Worm (Caenorhabditis elegans): ENCODE measurements around the gene anmt-2.

The anmt-2 gene

ce11 chrIII:6201325-6201724 is 43.8 kb upstream of the anmt-2 start:
- TF ChIP-seq mep-1 (tag; optimal IDR thresholded peaks at IDR 0.05) (no peak), nhr-76 (tag; optimal IDR thresholded peaks at IDR 0.05) (no peak), snpc-4 (tag; optimal IDR thresholded peaks at IDR 0.05) (no peak), mab-5 (tag; optimal IDR thresholded peaks at IDR 0.05) (no peak), mls-2 (tag; optimal IDR thresholded peaks at IDR 0.05) (no peak), unc-39 (tag; optimal IDR thresholded peaks at IDR 0.05) (no peak), unc-120 (tag; optimal IDR thresholded peaks at IDR 0.05; ENCODE audit: poor library complexity, severe bottlenecking) (no peak), drap-1 (GFP tag; optimal IDR thresholded peaks at IDR 0.05) (no peak), elt-1 (tag; optimal IDR thresholded peaks at IDR 0.05; ENCODE audit: borderline replicate concordance, insufficient read depth) (no peak), nhr-28 (tag; optimal IDR thresholded peaks at IDR 0.05) (no peak), elt-3 (tag; optimal IDR thresholded peaks at IDR 0.05) (no peak), lin-32 (GFP tag; optimal IDR thresholded peaks at IDR 0.05) (no peak), tbx-8 (GFP tag; optimal IDR thresholded peaks at IDR 0.05) (no peak), ceh-43 (GFP tag; optimal IDR thresholded peaks at IDR 0.05) (no peak)

ce11 chrIII:6198378-6199234 is 41.0 kb upstream of the anmt-2 start, which contains the start of the genes C23G10.7 and rpn-2:
C23G10.7 (minus strand) TSS chrIII:6198414.
rpn-2 (plus strand) TSS chrIII:6199184.
- TF ChIP-seq sptf-1 (tag; optimal IDR thresholded peaks at IDR 0.05) = no peak
- TF ChIP-seq mep-1 (tag; optimal IDR thresholded peaks at IDR 0.05) = peak; percentile 34
- no peak for TF ChIP-seq nhr-12 (tag; optimal IDR thresholded peaks at IDR 0.05)
- peak; percentile 49 for TF ChIP-seq lsy-2 (tag; optimal IDR thresholded peaks at IDR 0.05)
- peak; percentile 23 for TF ChIP-seq unc-120 (tag; optimal IDR thresholded peaks at IDR 0.05; ENCODE audit: poor library complexity, severe bottlenecking)

ce11 chrIII:6195718-6196117 is 38.2 kb upstream of the anmt-2 start:
- no peak for TF ChIP-seq nhr-237 (tag; optimal IDR thresholded peaks at IDR 0.05)
- no peak for TF ChIP-seq unc-120 (tag; optimal IDR thresholded peaks at IDR 0.05; ENCODE audit: poor library complexity, severe bottlenecking)
- no peak for TF ChIP-seq mab-5 (tag; optimal IDR thresholded peaks at IDR 0.05)
- no peak for TF ChIP-seq zip-8 (tag; optimal IDR thresholded peaks at IDR 0.05)
- no peak for TF ChIP-seq ces-1 (GFP tag; optimal IDR thresholded peaks at IDR 0.05)
- TF ChIP-seq tbx-8 (GFP tag; optimal IDR thresholded peaks at IDR 0.05) = no peak
- TF ChIP-seq nhr-12 (tag; optimal IDR thresholded peaks at IDR 0.05) = no peak
- no peak for TF ChIP-seq ceh-83 (GFP tag; optimal IDR thresholded peaks at IDR 0.05)
- TF ChIP-seq nhr-76 (tag; optimal IDR thresholded peaks at IDR 0.05) = no peak
- no peak for TF ChIP-seq ham-2 (GFP tag; optimal IDR thresholded peaks at IDR 0.05)

ce11 chrIII:6194480-6194879 is 36.9 kb upstream of the anmt-2 start, which contains the start of gene ugt-66:
ugt-66 (minus strand) TSS chrIII:6194580.
- TF ChIP-seq cnd-1 (tag; optimal IDR thresholded peaks at IDR 0.05) (no peak), lsy-2 (tag; optimal IDR thresholded peaks at IDR 0.05) (no peak), zip-8 (tag; optimal IDR thresholded peaks at IDR 0.05) (no peak), mep-1 (tag; optimal IDR thresholded peaks at IDR 0.05) (no peak), lin-13 (tag; optimal IDR thresholded peaks at IDR 0.05) (no peak), ceh-39 (tag; optimal IDR thresholded peaks at IDR 0.05) (no peak), elt-3 (tag; optimal IDR thresholded peaks at IDR 0.05) (no peak), unc-39 (tag; optimal IDR thresholded peaks at IDR 0.05) (no peak), bed-3 (GFP tag; optimal IDR thresholded peaks at IDR 0.05) (no peak), elt-1 (tag; optimal IDR thresholded peaks at IDR 0.05; ENCODE audit: borderline replicate concordance, insufficient read depth) (no peak), ceh-83 (GFP tag; optimal IDR thresholded peaks at IDR 0.05) (no peak), unc-62 (GFP tag; optimal IDR thresholded peaks at IDR 0.05) (no peak), nhr-76 (tag; optimal IDR thresholded peaks at IDR 0.05) (no peak), snpc-4 (tag; optimal IDR thresholded peaks at IDR 0.05) (no peak), ceh-43 (GFP tag; optimal IDR thresholded peaks at IDR 0.05) (no peak), mls-2 (tag; optimal IDR thresholded peaks at IDR 0.05) (no peak), lin-32 (GFP tag; optimal IDR thresholded peaks at IDR 0.05) (no peak), drap-1 (GFP tag; optimal IDR thresholded peaks at IDR 0.05) (no peak), ham-2 (GFP tag; optimal IDR thresholded peaks at IDR 0.05) (no peak)

ce11 chrIII:6190810-6191209 is 33.3 kb upstream of the anmt-2 start, which contains the start of gene C23G10.5:
C23G10.5 (plus strand) TSS chrIII:6191110.
- TF ChIP-seq elt-1 (tag; optimal IDR thresholded peaks at IDR 0.05; ENCODE audit: borderline replicate concordance, insufficient read depth) = peak; percentile 48
- TF ChIP-seq sem-2 (GFP tag; optimal IDR thresholded peaks at IDR 0.05) = no peak
